Worm (Caenorhabditis elegans) whole organism, young adult: ENCODE measurements around the gene ndua-1.

Experiments used
- aptf-3 ChIP-seq: fragments of 200-800 bp; sonication (Bioruptor generic); IDR thresholded peaks from 2 replicates; pipeline ENCODE4 v1.3.6; 2022; ENCODE audit warnings: missing genetic modification characterization, missing compliant biosample characterization
- dpl-1 ChIP-seq: fragments of 150-350 bp; optimal IDR thresholded peaks from 2 replicates; lab custom pipeline; 2014; ENCODE audit warnings: missing biosample characterization, missing genetic modification reagents, missing genetic modification characterization
- snpc-1.1 ChIP-seq: sonication (generic microtip); optimal IDR thresholded peaks from 2 replicates; lab custom pipeline; 2017; ENCODE audit warnings: missing genetic modification characterization, mild to moderate bottlenecking, missing compliant biosample characterization, antibody characterized with exemption, moderate library complexity, missing genotype, missing genetic modification reagents; ENCODE audit not compliant: insufficient read depth

ce11 chrV:20853581-20854161 lies 2.0 kb upstream of the ndua-1 start, which contains the start of gene F31D4.5:
- TF ChIP-seq dpl-1 (GFP tag; lab: Kevin White, UChicago) (no peak), aptf-3 (GFP tag; lab: Robert Waterston, UW) (no peak), snpc-1.1 (tag; lab: Kevin White, UChicago) (no peak)
